Worm (Caenorhabditis elegans) whole organism, late embryonic: ENCODE measurements around the gene cest-3.

Experiments used
- F13H6.1 ChIP-seq: sonication (generic microtip); optimal IDR thresholded peaks from 2 replicates; lab custom pipeline; 2016; ENCODE audit warnings: missing genetic modification characterization, missing compliant biosample characterization
- ama-1 ChIP-seq: fragments of 150-350 bp; optimal IDR thresholded peaks from 2 replicates; lab custom pipeline; 2014
- che-1 ChIP-seq: sonication (generic microtip); optimal IDR thresholded peaks from 2 replicates; lab custom pipeline; 2016; ENCODE audit warnings: mild to moderate bottlenecking, missing genetic modification characterization, missing compliant biosample characterization
- fax-1 ChIP-seq: sonication (generic microtip); optimal IDR thresholded peaks from 2 replicates; lab custom pipeline; 2016; ENCODE audit warnings: missing genotype, missing genetic modification characterization, missing compliant biosample characterization
- hlh-6 ChIP-seq: sonication (generic microtip); optimal IDR thresholded peaks from 2 replicates; lab custom pipeline; 2016; ENCODE audit warnings: missing genotype, missing genetic modification characterization, missing compliant biosample characterization
- nhr-11 ChIP-seq: fragments of 150-350 bp; optimal IDR thresholded peaks from 2 replicates; lab custom pipeline; 2014; ENCODE audit warnings: missing biosample characterization, missing genetic modification characterization
- ztf-16 ChIP-seq: sonication (generic microtip); optimal IDR thresholded peaks from 2 replicates; lab custom pipeline; 2017; ENCODE audit warnings: missing genetic modification characterization, missing compliant biosample characterization

DNA sequence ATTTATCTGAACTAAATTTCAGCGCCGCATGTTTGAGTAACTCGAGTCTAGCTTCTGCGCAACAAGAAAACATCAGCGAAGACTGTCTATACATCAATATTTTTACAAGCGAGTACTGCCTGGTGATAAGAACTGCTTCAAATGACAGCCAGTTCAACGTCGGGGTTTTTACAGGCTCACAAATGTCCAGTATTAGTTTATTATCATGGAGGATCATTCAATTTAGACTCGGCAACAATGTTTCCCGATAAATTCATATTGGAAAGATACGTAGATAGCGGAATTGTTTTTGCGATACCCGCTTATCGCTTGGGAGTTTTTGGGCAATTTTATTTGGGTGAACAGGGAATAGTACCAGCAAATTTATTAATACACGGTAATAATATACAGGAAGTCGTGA is 11.1 kb upstream of the cest-3 start:
- TF ChIP-seq fax-1 (tag; lab: Kevin White, UChicago), result no peak
- TF ChIP-seq hlh-6 (tag; lab: Kevin White, UChicago), result no peak
- TF ChIP-seq F13H6.1 (tag; lab: Kevin White, UChicago), result no peak
- TF ChIP-seq ama-1 (lab: Kevin White, UChicago), result no peak
- no peak for TF ChIP-seq che-1 (tag; lab: Kevin White, UChicago)
- TF ChIP-seq ztf-16 (tag; lab: Kevin White, UChicago), result no peak
- no peak for TF ChIP-seq nhr-11 (tag; lab: Kevin White, UChicago)
